Worm (Caenorhabditis elegans) whole organism, L2 larva: ENCODE data around the gene F48G7.7.

Source experiments
- lin-39 ChIP-seq: fragments of 150-350 bp; optimal IDR thresholded peaks from 2 replicates; lab custom pipeline; 2014; ENCODE audit warnings: missing biosample characterization, missing genetic modification reagents, missing genetic modification characterization
- ztf-11 ChIP-seq: sonication (generic microtip); optimal IDR thresholded peaks from 2 replicates; lab custom pipeline; 2017; ENCODE audit warnings: missing biosample characterization, missing genetic modification characterization

DNA sequence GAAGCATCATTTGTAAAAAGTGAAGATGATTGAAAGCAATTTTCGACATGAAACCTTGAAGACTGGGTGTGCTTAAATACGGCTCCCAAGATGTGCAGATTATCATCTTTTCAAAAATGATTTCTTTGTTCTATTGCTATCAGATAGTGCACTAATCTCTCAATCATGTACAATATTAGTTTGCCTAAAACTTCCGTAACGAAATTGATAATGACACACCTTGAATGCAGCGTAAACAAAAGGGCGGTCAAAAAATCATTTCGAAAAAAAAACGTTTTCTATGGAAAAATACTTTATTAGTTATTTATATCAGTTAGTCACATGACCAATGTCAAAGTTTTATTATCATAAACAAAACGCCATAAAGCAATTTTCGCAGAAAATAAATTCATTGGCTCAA is 3.3 kb downstream of the F48G7.7 start, which contains the start of gene F48G7.5:
- TF ChIP-seq ztf-11 (tag; lab: Kevin White, UChicago) (no peak), lin-39 (tag; lab: Kevin White, UChicago) (no peak)
